Fruit fly (Drosophila melanogaster) whole organism, prepupa: ENCODE results near the gene Osbp.
A peak's percentile ranks its signal among the peaks of the same experiment; 100 is the strongest.

Experiments used
- Blimp-1 ChIP-seq: fragments of 200-800 bp; sonication (Bioruptor generic); optimal IDR thresholded peaks from 3 replicates; lab custom pipeline; 2017; ENCODE audit warnings: missing biosample characterization, missing genetic modification characterization, mild to moderate bottlenecking, moderate library complexity, missing genetic modification reagents
- CG10631 ChIP-seq: fragments of 200-800 bp; sonication (Bioruptor generic); optimal IDR thresholded peaks from 2 replicates; lab custom pipeline; 2016; ENCODE audit warnings: missing biosample characterization, missing genetic modification characterization
- CG11762 ChIP-seq: fragments of 200-800 bp; sonication (Bioruptor generic); optimal IDR thresholded peaks from 3 replicates; lab custom pipeline; 2016; ENCODE audit warnings: missing biosample characterization, missing genetic modification characterization; ENCODE audit not compliant: insufficient read depth
- CG11902 ChIP-seq: fragments of 200-800 bp; sonication (Bioruptor generic); optimal IDR thresholded peaks from 3 replicates; lab custom pipeline; 2016; ENCODE audit warnings: missing biosample characterization, missing genetic modification characterization
- CG15336 ChIP-seq: fragments of 200-800 bp; sonication (Bioruptor generic); IDR thresholded peaks from 2 replicates; pipeline ENCODE4 v1.3.6; 2022; ENCODE audit warnings: missing biosample characterization, missing genetic modification characterization
- CG16779 ChIP-seq: fragments of 200-800 bp; sonication (Bioruptor generic); optimal IDR thresholded peaks from 3 replicates; lab custom pipeline; 2017; ENCODE audit warnings: missing biosample characterization, mild to moderate bottlenecking, missing genetic modification characterization
- CG32006 ChIP-seq: fragments of 200-800 bp; sonication (Bioruptor generic); optimal IDR thresholded peaks from 3 replicates; lab custom pipeline; 2017; ENCODE audit warnings: missing biosample characterization, mild to moderate bottlenecking, missing genetic modification characterization
- CG34406 ChIP-seq: fragments of 200-800 bp; sonication (Bioruptor generic); optimal IDR thresholded peaks from 3 replicates; lab custom pipeline; 2016; ENCODE audit warnings: missing biosample characterization, missing genetic modification characterization
- CG6163 ChIP-seq: fragments of 200-800 bp; sonication (Bioruptor generic); IDR thresholded peaks from 3 replicates; pipeline ENCODE4 v1.3.6; 2022; ENCODE audit warnings: missing biosample characterization, missing genetic modification characterization
- CG6854 ChIP-seq: fragments of 200-800 bp; sonication (Bioruptor generic); optimal IDR thresholded peaks from 2 replicates; lab custom pipeline; 2017; ENCODE audit warnings: missing biosample characterization, mild to moderate bottlenecking, missing genetic modification characterization
- CG7368 ChIP-seq: fragments of 200-800 bp; sonication (Bioruptor generic); optimal IDR thresholded peaks from 3 replicates; lab custom pipeline; 2016; ENCODE audit warnings: missing biosample characterization, missing genetic modification characterization
- CG8119 ChIP-seq: fragments of 200-800 bp; sonication (Bioruptor generic); IDR thresholded peaks from 3 replicates; pipeline ENCODE4 v1.3.6; 2022; ENCODE audit warnings: missing biosample characterization, missing genetic modification characterization
- CG8632 ChIP-seq: fragments of 200-800 bp; sonication (Bioruptor generic); optimal IDR thresholded peaks from 3 replicates; lab custom pipeline; 2016; ENCODE audit warnings: missing biosample characterization, missing genetic modification characterization
- CG9139 ChIP-seq: fragments of 200-800 bp; sonication (Bioruptor generic); optimal IDR thresholded peaks from 3 replicates; lab custom pipeline; 2017; ENCODE audit warnings: missing biosample characterization, mild to moderate bottlenecking, missing genetic modification characterization
- Eip75B ChIP-seq: fragments of 200-800 bp; sonication (Bioruptor generic); optimal IDR thresholded peaks from 3 replicates; lab custom pipeline; 2016; ENCODE audit warnings: missing biosample characterization, missing genetic modification characterization
- Eip78C ChIP-seq: fragments of 200-800 bp; sonication (Bioruptor generic); peaks from one replicate; lab custom pipeline; 2016; ENCODE audit warnings: missing biosample characterization, missing genetic modification characterization
- Gug ChIP-seq: fragments of 200-800 bp; sonication (Bioruptor generic); IDR thresholded peaks from 2 replicates; pipeline ENCODE4 v1.3.6; 2022; ENCODE audit warnings: missing biosample characterization, missing genetic modification characterization
- Hr39 ChIP-seq: fragments of 200-800 bp; sonication (Bioruptor generic); optimal IDR thresholded peaks from 2 replicates; lab custom pipeline; 2016; ENCODE audit warnings: missing biosample characterization, missing genetic modification characterization
- Hr4 ChIP-seq: fragments of 200-800 bp; sonication (Bioruptor generic); optimal IDR thresholded peaks from 3 replicates; lab custom pipeline; 2016; ENCODE audit warnings: missing biosample characterization, missing genetic modification characterization
- Lpt ChIP-seq: fragments of 200-800 bp; sonication (Bioruptor generic); optimal IDR thresholded peaks from 3 replicates; lab custom pipeline; 2016; ENCODE audit warnings: missing biosample characterization, missing genetic modification characterization
- Smox ChIP-seq: fragments of 200-800 bp; sonication (Bioruptor generic); optimal IDR thresholded peaks from 3 replicates; lab custom pipeline; 2016; ENCODE audit warnings: missing biosample characterization, missing genetic modification characterization
- acj6 ChIP-seq: fragments of 200-800 bp; sonication (Bioruptor generic); optimal IDR thresholded peaks from 3 replicates; lab custom pipeline; 2016; ENCODE audit warnings: missing biosample characterization, missing genetic modification characterization
- cyc ChIP-seq: fragments of 200-800 bp; sonication (Bioruptor generic); optimal IDR thresholded peaks from 3 replicates; lab custom pipeline; 2016; ENCODE audit warnings: missing biosample characterization, missing genetic modification characterization
- dsx ChIP-seq: fragments of 200-800 bp; optimal IDR thresholded peaks from 3 replicates; lab custom pipeline; 2019; ENCODE audit warnings: missing biosample characterization, mild to moderate bottlenecking, missing genetic modification characterization, moderate library complexity; ENCODE audit not compliant: poor library complexity, severe bottlenecking
- fd85E ChIP-seq: fragments of 200-800 bp; sonication (Bioruptor generic); optimal IDR thresholded peaks from 3 replicates; lab custom pipeline; 2016; ENCODE audit warnings: missing biosample characterization, missing genetic modification characterization
- fkh ChIP-seq: fragments of 200-800 bp; sonication (Bioruptor generic); optimal IDR thresholded peaks from 3 replicates; lab custom pipeline; 2017; ENCODE audit warnings: missing biosample characterization, mild to moderate bottlenecking, missing genetic modification characterization, moderate library complexity
- salr ChIP-seq, 2 experiments: fragments of 200-800 bp; sonication (Bioruptor generic); optimal IDR thresholded peaks; 3 replicates each; lab custom pipeline; 2016 to 2018; ENCODE audit warnings: missing biosample characterization in 2 of 2, missing genetic modification characterization in 2 of 2, mild to moderate bottlenecking in 1 of 2
- ss ChIP-seq, 2 experiments: fragments of 200-800 bp; sonication (Bioruptor generic); optimal IDR thresholded peaks; 2 replicates in 1 of 2; 3 replicates in 1 of 2; lab custom pipeline; 2017 to 2018; ENCODE audit warnings: mild to moderate bottlenecking in 2 of 2, missing biosample characterization in 2 of 2, missing genetic modification characterization in 2 of 2, moderate library complexity in 1 of 2
- svp ChIP-seq: fragments of 200-800 bp; sonication (Bioruptor generic); peaks from one replicate; lab custom pipeline; 2016; ENCODE audit warnings: missing biosample characterization, missing genetic modification characterization
- vri ChIP-seq: fragments of 200-800 bp; sonication (Bioruptor generic); optimal IDR thresholded peaks from 3 replicates; lab custom pipeline; 2016; ENCODE audit warnings: missing biosample characterization, mild to moderate bottlenecking, missing genetic modification characterization

Osbp gene

dm6 chr3R:24886470-24886869 lies 51.6 kb downstream of the Osbp start (continued):
- TF ChIP-seq Hr39 (GFP tag; lab: Kevin White, UChicago) (no peak), CG6163 (GFP tag; lab: Robert Waterston, UW) (peak; percentile 47; the same call in 1 of the 3 replicates), CG8632 (peak; percentile 2), Gug (GFP tag; lab: Robert Waterston, UW) (no peak), CG15336 (GFP tag; lab: Robert Waterston, UW) (peak; percentile 68), fd85E (GFP tag; lab: Kevin White, UChicago) (no peak), fkh (GFP tag; lab: Kevin White, UChicago) (no peak), ss (GFP tag; optimal IDR thresholded peaks at IDR 0.05; lab: Kevin White, UChicago) (no peak), CG32006 (peak; percentile 78), CG10631 (GFP tag; lab: Kevin White, UChicago) (no peak), vri (no peak), CG34406 (peak; percentile 63), svp (peak; percentile 20), CG11762 (no peak), Smox (no peak), Hr4 (GFP tag; lab: Kevin White, UChicago) (peak; percentile 80), CG7368 (GFP tag; lab: Kevin White, UChicago) (peak; percentile 25), dsx (GFP tag; lab: Kevin White, UChicago) (no peak), CG6854 (GFP tag; lab: Kevin White, UChicago) (no peak), Blimp-1 (GFP tag; lab: Kevin White, UChicago) (peak; percentile 5), cyc (GFP tag; lab: Kevin White, UChicago) (no peak), CG11902 (GFP tag; lab: Kevin White, UChicago) (peak; percentile 30), Eip78C (GFP tag; lab: Kevin White, UChicago) (peak; percentile 90), Lpt (GFP tag; lab: Kevin White, UChicago) (peak; percentile 33), salr (GFP tag; optimal IDR thresholded peaks at IDR 0.05; lab: Kevin White, UChicago) (peak in 1 of 2 experiments; percentile 16), CG8119 (GFP tag; lab: Robert Waterston, UW) (peak; percentile 41; the same call in 2 of the 3 replicates), CG9139 (GFP tag; lab: Kevin White, UChicago) (no peak), Eip75B (GFP tag; lab: Kevin White, UChicago) (peak; percentile 34), CG16779 (tag; lab: Kevin White, UChicago) (no peak), acj6 (GFP tag; lab: Kevin White, UChicago) (no peak)
